Worm (Caenorhabditis elegans) whole organism, L2 larva: ENCODE data around the gene gyf-1.

ENCODE experiments used
- ZK546.5 ChIP-seq: sonication (generic microtip); optimal IDR thresholded peaks from 2 replicates; lab custom pipeline; 2017; ENCODE audit warnings: missing biosample characterization, missing genetic modification characterization
- alr-1 ChIP-seq: fragments of 150-350 bp; optimal IDR thresholded peaks from 2 replicates; lab custom pipeline; 2014; ENCODE audit warnings: missing biosample characterization, missing genetic modification characterization
- blmp-1 ChIP-seq: sonication (generic microtip); optimal IDR thresholded peaks from 2 replicates; lab custom pipeline; 2017; ENCODE audit warnings: missing genetic modification characterization, mild to moderate bottlenecking, missing compliant biosample characterization, antibody characterized with exemption, moderate library complexity; ENCODE audit not compliant: insufficient read depth
- dmd-4 ChIP-seq: sonication (generic microtip); optimal IDR thresholded peaks from 2 replicates; lab custom pipeline; 2017; ENCODE audit warnings: missing biosample characterization, missing genetic modification characterization
- snpc-4 ChIP-seq: fragments of 150-350 bp; optimal IDR thresholded peaks from 2 replicates; lab custom pipeline; 2014; ENCODE audit warnings: missing biosample characterization, missing genetic modification characterization

DNA sequence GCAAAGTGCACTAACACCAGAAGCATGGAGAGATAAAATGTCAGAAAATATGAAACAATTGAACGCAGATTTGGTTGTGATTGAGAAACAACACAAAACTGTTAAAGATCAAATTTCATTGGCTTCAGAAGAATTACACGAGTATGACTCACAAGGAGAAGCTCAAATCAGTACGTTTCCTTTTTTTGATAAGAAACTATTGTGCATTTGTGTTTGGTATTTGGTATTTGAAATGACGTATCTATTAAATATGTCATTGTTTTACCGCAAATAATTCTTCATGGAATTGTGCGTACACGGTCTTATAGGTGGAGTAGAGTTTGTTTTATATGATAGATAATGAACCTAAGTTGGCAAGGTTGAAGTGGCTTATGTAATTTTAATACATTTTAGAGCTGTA is 2.6 kb upstream of the gyf-1 start:
- TF ChIP-seq blmp-1 (tag; lab: Kevin White, UChicago) (no peak), snpc-4 (tag; lab: Kevin White, UChicago) (no peak), ZK546.5 (tag; lab: Kevin White, UChicago) (no peak), alr-1 (tag; lab: Kevin White, UChicago) (no peak), dmd-4 (tag; lab: Kevin White, UChicago) (no peak)
